Fruit fly (Drosophila melanogaster): Measurements from ENCODE around the gene CG13775.

DNA sequence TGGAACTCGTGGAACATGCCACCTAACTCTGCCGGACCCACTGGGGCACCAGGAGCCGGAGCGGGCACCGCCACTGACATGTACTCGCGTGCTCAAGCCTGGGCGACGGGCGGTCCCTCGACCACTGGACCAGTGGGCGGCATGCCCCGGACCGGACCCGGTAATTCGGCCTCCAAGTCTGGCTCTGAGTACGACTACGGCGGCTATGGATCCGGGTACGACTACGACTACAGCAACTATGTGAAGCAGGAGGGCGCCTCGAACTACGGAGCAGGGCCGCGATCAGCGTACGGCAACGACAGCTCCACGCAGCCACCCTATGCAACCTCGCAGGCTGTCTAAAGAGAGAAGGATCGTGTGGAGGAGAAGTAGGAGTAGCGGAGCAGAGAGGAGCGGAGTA is 31.6 kb downstream of the CG13775 start:
- TF ChIP-seq MBD-R2 (GFP tag; IDR thresholded peaks at IDR 0.05) (no peak), Hr39 (optimal IDR thresholded peaks at IDR 0.05) (no peak), pan (optimal IDR thresholded peaks at IDR 0.05) (no peak), pan (GFP tag; optimal IDR thresholded peaks at IDR 0.05 in 1 of 2, IDR thresholded peaks at IDR 0.05 in 1 of 2) (no peak), Dll (GFP tag; IDR thresholded peaks at IDR 0.05; ENCODE audit: partially characterized antibody) (no peak), Lhr (GFP tag; optimal IDR thresholded peaks at IDR 0.05) (no peak), pum (GFP tag; optimal IDR thresholded peaks at IDR 0.05) (no peak), ap (GFP tag; IDR thresholded peaks at IDR 0.05) (no peak), CG8290 (GFP tag; optimal IDR thresholded peaks at IDR 0.05) (no peak), CG8290 (tag; optimal IDR thresholded peaks at IDR 0.05) (no peak), tup (GFP tag; optimal IDR thresholded peaks at IDR 0.05) (no peak), Asciz (GFP tag; optimal IDR thresholded peaks at IDR 0.05) (no peak), CG11398 (GFP tag; optimal IDR thresholded peaks at IDR 0.05) (no peak), cad (GFP tag; optimal IDR thresholded peaks at IDR 0.05) (no peak), CG13123 (GFP tag; optimal IDR thresholded peaks at IDR 0.05) (no peak), tap (tag; optimal IDR thresholded peaks at IDR 0.05) (no peak)

All from whole organism, embryonic.